Worm (Caenorhabditis elegans): ENCODE measurements around the gene brc-2.

The brc-2 gene

ce11 chrIII:6929558-6930167 lies 26.8 kb upstream of the brc-2 start, which contains the start of gene inf-1:
TSS of gene inf-1 (plus strand) at chrIII:6930134.
- TF ChIP-seq ztf-29 (GFP tag; IDR thresholded peaks at IDR 0.05) (no peak), ztf-23 (GFP tag; IDR thresholded peaks at IDR 0.05) (no peak), ref-1 (GFP tag; conservative IDR thresholded peaks at IDR 0.05) (no peak), tab-1 (GFP tag; IDR thresholded peaks at IDR 0.05) (no peak), flt-1 (GFP tag; IDR thresholded peaks at IDR 0.05) (no peak), med-1 (GFP tag; optimal IDR thresholded peaks at IDR 0.05; ENCODE audit: insufficient read depth) (no peak), T22C8.4 (GFP tag; IDR thresholded peaks at IDR 0.05) (no peak), klf-2 (GFP tag; conservative IDR thresholded peaks at IDR 0.05) (no peak), cog-1 (tag; optimal IDR thresholded peaks at IDR 0.05) (no peak)

DNA sequence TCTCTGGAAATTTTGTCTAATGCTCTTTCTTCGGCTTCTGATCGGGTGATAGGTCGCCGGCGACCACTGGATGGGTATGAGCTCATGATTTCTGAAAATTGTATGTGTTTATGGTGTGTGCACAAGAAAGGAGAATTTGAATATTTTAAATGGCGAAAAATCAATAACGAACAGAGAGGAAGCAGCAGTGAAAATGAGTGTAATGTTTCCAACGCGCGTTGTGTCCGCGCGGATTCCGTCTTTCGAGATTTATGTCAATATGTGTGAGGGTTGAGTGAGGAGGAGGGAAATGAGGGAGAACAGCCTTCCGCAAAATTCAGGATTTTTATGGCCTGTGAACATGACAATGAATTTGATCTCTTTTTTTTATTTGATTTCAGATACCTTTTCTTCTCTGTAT lies 25.8 kb upstream of the brc-2 start, which contains the start of gene flap-1:
Gene flap-1 (minus strand): TSS at position 101 of the 400 bp plus-strand sequence.
- TF ChIP-seq T22C8.4 (GFP tag; IDR thresholded peaks at IDR 0.05) (peak; percentile 25; the same call in 1 of the 2 replicates), ref-1 (GFP tag; conservative IDR thresholded peaks at IDR 0.05) (no peak)

- TF ChIP-seq ztf-29 (GFP tag; IDR thresholded peaks at IDR 0.05) (no peak), flt-1 (GFP tag; IDR thresholded peaks at IDR 0.05) (no peak), ztf-23 (GFP tag; IDR thresholded peaks at IDR 0.05) (no peak), tab-1 (GFP tag; IDR thresholded peaks at IDR 0.05) (no peak), T22C8.4 (GFP tag; IDR thresholded peaks at IDR 0.05) (no peak), med-1 (GFP tag; optimal IDR thresholded peaks at IDR 0.05; ENCODE audit: insufficient read depth) (no peak), cog-1 (tag; optimal IDR thresholded peaks at IDR 0.05) (no peak), klf-2 (GFP tag; conservative IDR thresholded peaks at IDR 0.05) (no peak), ref-1 (GFP tag; conservative IDR thresholded peaks at IDR 0.05) (no peak)
Measured at ce11 chrIII:6914840-6915239, 11.9 kb upstream of the brc-2 start.

ce11 chrIII:6912381-6912780 lies 9.5 kb upstream of the brc-2 start, which contains the start of gene pdf-1:
TSS of gene pdf-1 (minus strand) at chrIII:6912481.
- no peak for TF ChIP-seq T22C8.4 (GFP tag; IDR thresholded peaks at IDR 0.05)
- TF ChIP-seq med-1 (GFP tag; optimal IDR thresholded peaks at IDR 0.05; ENCODE audit: insufficient read depth): no peak
- no peak for TF ChIP-seq ztf-23 (GFP tag; IDR thresholded peaks at IDR 0.05)
- no peak for TF ChIP-seq klf-2 (GFP tag; conservative IDR thresholded peaks at IDR 0.05)
- no peak for TF ChIP-seq cog-1 (tag; optimal IDR thresholded peaks at IDR 0.05)
- no peak for TF ChIP-seq flt-1 (GFP tag; IDR thresholded peaks at IDR 0.05)
- TF ChIP-seq ztf-29 (GFP tag; IDR thresholded peaks at IDR 0.05): no peak
- TF ChIP-seq ref-1 (GFP tag; conservative IDR thresholded peaks at IDR 0.05): no peak
- TF ChIP-seq tab-1 (GFP tag; IDR thresholded peaks at IDR 0.05): no peak

- no peak for TF ChIP-seq ztf-23 (GFP tag; IDR thresholded peaks at IDR 0.05)
- no peak for TF ChIP-seq T22C8.4 (GFP tag; IDR thresholded peaks at IDR 0.05)
- no peak for TF ChIP-seq klf-2 (GFP tag; conservative IDR thresholded peaks at IDR 0.05)
- TF ChIP-seq ztf-29 (GFP tag; IDR thresholded peaks at IDR 0.05): no peak
- TF ChIP-seq cog-1 (tag; optimal IDR thresholded peaks at IDR 0.05): no peak
- no peak for TF ChIP-seq flt-1 (GFP tag; IDR thresholded peaks at IDR 0.05)
- no peak for TF ChIP-seq ref-1 (GFP tag; conservative IDR thresholded peaks at IDR 0.05)
- TF ChIP-seq med-1 (GFP tag; optimal IDR thresholded peaks at IDR 0.05; ENCODE audit: insufficient read depth): no peak
- no peak for TF ChIP-seq tab-1 (GFP tag; IDR thresholded peaks at IDR 0.05)
Measured at ce11 chrIII:6906409-6906808, 3.5 kb upstream of the brc-2 start, which contains the start of gene T07E3.2. TSS of gene T07E3.2 (plus strand) at chrIII:6906709.

ce11 chrIII:6904468-6904867 lies 1.6 kb upstream of the brc-2 start:
- TF ChIP-seq cog-1 (tag; optimal IDR thresholded peaks at IDR 0.05) (no peak), flt-1 (GFP tag; IDR thresholded peaks at IDR 0.05) (no peak), med-1 (GFP tag; optimal IDR thresholded peaks at IDR 0.05; ENCODE audit: insufficient read depth) (no peak), tab-1 (GFP tag; IDR thresholded peaks at IDR 0.05) (no peak), ztf-23 (GFP tag; IDR thresholded peaks at IDR 0.05) (no peak), T22C8.4 (GFP tag; IDR thresholded peaks at IDR 0.05) (no peak), ref-1 (GFP tag; conservative IDR thresholded peaks at IDR 0.05) (no peak), ztf-29 (GFP tag; IDR thresholded peaks at IDR 0.05) (no peak), klf-2 (GFP tag; conservative IDR thresholded peaks at IDR 0.05) (no peak)

DNA sequence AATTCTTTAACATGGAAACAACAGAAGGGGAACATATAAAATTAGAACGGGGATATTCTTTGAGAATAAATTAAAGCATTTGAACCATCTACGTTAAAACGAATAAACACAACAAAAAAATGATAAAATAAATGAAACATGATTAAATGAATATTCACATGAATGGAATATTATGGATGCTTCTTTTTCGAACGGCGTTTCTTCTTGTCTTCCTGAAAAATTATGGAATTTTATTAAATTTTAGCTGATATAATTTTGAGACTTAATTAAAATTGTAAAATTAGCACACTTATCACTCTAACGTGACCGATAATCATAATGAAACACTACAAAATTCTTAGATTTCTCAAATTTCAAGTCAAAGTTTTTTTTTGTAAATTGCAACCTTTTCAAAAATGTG lies 2.3 kb downstream of the brc-2 start:
- TF ChIP-seq flt-1 (GFP tag; IDR thresholded peaks at IDR 0.05) (no peak), ref-1 (GFP tag; conservative IDR thresholded peaks at IDR 0.05) (no peak), T22C8.4 (GFP tag; IDR thresholded peaks at IDR 0.05) (no peak), med-1 (GFP tag; optimal IDR thresholded peaks at IDR 0.05; ENCODE audit: insufficient read depth) (no peak), ztf-23 (GFP tag; IDR thresholded peaks at IDR 0.05) (no peak), ztf-29 (GFP tag; IDR thresholded peaks at IDR 0.05) (no peak), tab-1 (GFP tag; IDR thresholded peaks at IDR 0.05) (no peak), cog-1 (tag; optimal IDR thresholded peaks at IDR 0.05) (no peak), klf-2 (GFP tag; conservative IDR thresholded peaks at IDR 0.05) (no peak)

- TF ChIP-seq T22C8.4 (GFP tag; IDR thresholded peaks at IDR 0.05) (no peak), klf-2 (GFP tag; conservative IDR thresholded peaks at IDR 0.05) (no peak), ref-1 (GFP tag; conservative IDR thresholded peaks at IDR 0.05) (no peak), flt-1 (GFP tag; IDR thresholded peaks at IDR 0.05) (no peak), med-1 (GFP tag; optimal IDR thresholded peaks at IDR 0.05; ENCODE audit: insufficient read depth) (no peak), tab-1 (GFP tag; IDR thresholded peaks at IDR 0.05) (no peak), ztf-23 (GFP tag; IDR thresholded peaks at IDR 0.05) (no peak), ztf-29 (GFP tag; IDR thresholded peaks at IDR 0.05) (no peak), cog-1 (tag; optimal IDR thresholded peaks at IDR 0.05) (no peak)
Measured at ce11 chrIII:6898518-6898917, 4.4 kb downstream of the brc-2 start.

DNA sequence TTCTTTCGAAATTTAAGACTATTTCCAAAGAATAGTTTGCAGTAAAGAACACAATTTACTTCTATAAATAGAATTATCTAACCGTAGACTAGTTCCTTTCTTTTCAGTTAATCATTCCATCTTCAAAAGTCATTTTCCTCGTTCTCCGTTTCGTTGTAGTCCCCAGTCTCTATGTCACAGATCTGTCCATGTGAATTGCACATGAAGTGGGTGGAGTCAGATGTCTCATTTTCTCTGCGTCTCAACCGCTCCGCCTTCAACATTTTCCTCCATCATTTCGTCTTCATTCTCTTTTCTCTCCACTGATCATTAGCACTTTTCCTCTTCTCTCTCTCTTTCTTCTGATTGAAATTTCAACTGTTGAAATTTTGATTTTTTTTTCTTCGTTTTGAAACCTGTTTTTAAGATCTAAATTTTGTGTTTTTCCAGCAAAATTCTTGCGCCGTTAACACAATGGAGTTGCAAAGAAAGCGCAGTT lies 5.3 kb downstream of the brc-2 start, which contains the start of gene T07E3.4:
Gene T07E3.4 (plus strand): TSS at position 428 of the 478 bp plus-strand sequence.
- no peak for TF ChIP-seq T22C8.4 (GFP tag; IDR thresholded peaks at IDR 0.05)
- TF ChIP-seq med-1 (GFP tag; optimal IDR thresholded peaks at IDR 0.05; ENCODE audit: insufficient read depth): no peak
- TF ChIP-seq ref-1 (GFP tag; conservative IDR thresholded peaks at IDR 0.05): no peak
- no peak for TF ChIP-seq flt-1 (GFP tag; IDR thresholded peaks at IDR 0.05)
- no peak for TF ChIP-seq ztf-23 (GFP tag; IDR thresholded peaks at IDR 0.05)
- TF ChIP-seq tab-1 (GFP tag; IDR thresholded peaks at IDR 0.05): no peak
- TF ChIP-seq klf-2 (GFP tag; conservative IDR thresholded peaks at IDR 0.05): no peak
- TF ChIP-seq ztf-29 (GFP tag; IDR thresholded peaks at IDR 0.05): no peak
- no peak for TF ChIP-seq cog-1 (tag; optimal IDR thresholded peaks at IDR 0.05)

Measured in whole organism, midembryonic.